Fruit fly (Drosophila melanogaster) whole organism, embryonic: ENCODE measurements around the gene CG3342.

Experiments used
- Awh ChIP-seq: fragments of 200-800 bp; sonication (Bioruptor generic); IDR thresholded peaks from 2 replicates; pipeline ENCODE4, ENCODE4 v1.3.6; 2022; ENCODE audit warnings: missing biosample characterization, missing genetic modification characterization
- CG11398 ChIP-seq: fragments of 200-800 bp; sonication (Bioruptor generic); optimal IDR thresholded peaks from 2 replicates; lab custom pipeline; 2016; ENCODE audit warnings: missing biosample characterization, missing genetic modification characterization
- CG11456 ChIP-seq: fragments of 200-800 bp; sonication (Bioruptor generic); IDR thresholded peaks from 3 replicates; pipeline ENCODE4 v1.3.6; 2022; ENCODE audit warnings: missing biosample characterization, missing genetic modification characterization
- CG11560 ChIP-seq: fragments of 200-800 bp; sonication (Bioruptor generic); IDR thresholded peaks from 3 replicates; pipeline ENCODE4 v1.3.6; 2022; ENCODE audit warnings: missing biosample characterization, missing genetic modification characterization
- CG12071 ChIP-seq: fragments of 200-800 bp; sonication (Bioruptor generic); optimal IDR thresholded peaks from 3 replicates; lab custom pipeline; 2018; ENCODE audit warnings: missing biosample characterization, mild to moderate bottlenecking, missing genetic modification characterization
- CG13624 ChIP-seq: fragments of 200-800 bp; sonication (Bioruptor generic); optimal IDR thresholded peaks from 2 replicates; lab custom pipeline; 2016; ENCODE audit warnings: missing biosample characterization, missing genetic modification characterization
- CG15479 ChIP-seq: fragments of 200-800 bp; sonication (Bioruptor generic); optimal IDR thresholded peaks from 3 replicates; lab custom pipeline; 2019; ENCODE audit warnings: missing biosample characterization, mild to moderate bottlenecking, missing genetic modification characterization, moderate library complexity
- CG17385 ChIP-seq: fragments of 200-800 bp; sonication (Bioruptor generic); optimal IDR thresholded peaks from 3 replicates; lab custom pipeline; 2018; ENCODE audit warnings: missing biosample characterization, mild to moderate bottlenecking, missing genetic modification characterization
- CG18476 ChIP-seq: fragments of 200-800 bp; sonication (Bioruptor generic); optimal IDR thresholded peaks from 2 replicates; lab custom pipeline; 2016; ENCODE audit warnings: missing biosample characterization, mild to moderate bottlenecking, missing genetic modification characterization
- CG18599 ChIP-seq: fragments of 200-800 bp; sonication (Bioruptor generic); optimal IDR thresholded peaks from 3 replicates; lab custom pipeline; 2017; ENCODE audit warnings: missing biosample characterization, missing genetic modification characterization, mild to moderate bottlenecking, moderate library complexity, missing genetic modification reagents
- CG2116 ChIP-seq: fragments of 200-800 bp; sonication (Bioruptor generic); optimal IDR thresholded peaks from 3 replicates; lab custom pipeline; 2018; ENCODE audit warnings: missing biosample characterization, mild to moderate bottlenecking, missing genetic modification characterization
- CG2712 ChIP-seq: fragments of 200-800 bp; optimal IDR thresholded peaks from 3 replicates; lab custom pipeline; 2019; ENCODE audit warnings: missing biosample characterization, mild to moderate bottlenecking, missing genetic modification characterization, moderate library complexity
- CG31365 ChIP-seq: fragments of 200-800 bp; sonication (Bioruptor generic); optimal IDR thresholded peaks from 2 replicates; lab custom pipeline; 2018; ENCODE audit warnings: missing biosample characterization, mild to moderate bottlenecking, missing genetic modification characterization
- CG32767 ChIP-seq: fragments of 200-800 bp; sonication (Bioruptor generic); IDR thresholded peaks from 2 replicates; pipeline ENCODE4 v1.3.6; 2022; ENCODE audit warnings: missing biosample characterization, missing genetic modification characterization
- CG6175 ChIP-seq: fragments of 200-800 bp; sonication (Bioruptor generic); IDR thresholded peaks from 3 replicates; pipeline ENCODE4 v1.3.6; 2022; ENCODE audit warnings: missing biosample characterization, missing genetic modification characterization
- CG6683 ChIP-seq: fragments of 200-800 bp; sonication (Bioruptor generic); optimal IDR thresholded peaks from 2 replicates; lab custom pipeline; 2017; ENCODE audit warnings: missing biosample characterization, mild to moderate bottlenecking, missing genetic modification characterization, missing genetic modification reagents
- CG6813 ChIP-seq: fragments of 200-800 bp; sonication (Bioruptor generic); optimal IDR thresholded peaks from 2 replicates; lab custom pipeline; 2017; ENCODE audit warnings: missing biosample characterization, missing genetic modification characterization, mild to moderate bottlenecking, moderate library complexity, missing genetic modification reagents
- CG7839 ChIP-seq: fragments of 200-800 bp; sonication (Bioruptor generic); optimal IDR thresholded peaks from 3 replicates; lab custom pipeline; 2018; ENCODE audit warnings: missing biosample characterization, mild to moderate bottlenecking, missing genetic modification characterization, moderate library complexity
- CG8290 ChIP-seq, 3 experiments: fragments of 200-800 bp; sonication (Bioruptor generic); optimal IDR thresholded peaks; 2 replicates each; lab custom pipeline; 2016 to 2019; ENCODE audit warnings: missing biosample characterization in 3 of 3, missing genetic modification characterization in 3 of 3, mild to moderate bottlenecking in 2 of 3, moderate library complexity in 1 of 3
- CG9797 ChIP-seq: fragments of 200-800 bp; sonication (Bioruptor generic); optimal IDR thresholded peaks from 3 replicates; lab custom pipeline; 2018; ENCODE audit warnings: missing biosample characterization, mild to moderate bottlenecking, missing genetic modification characterization
- CG9876 ChIP-seq: fragments of 200-800 bp; sonication (Bioruptor generic); optimal IDR thresholded peaks from 2 replicates; lab custom pipeline; 2016; ENCODE audit warnings: missing biosample characterization, missing genetic modification characterization
- CrebB ChIP-seq: fragments of 200-800 bp; sonication (Bioruptor generic); optimal IDR thresholded peaks from 3 replicates; lab custom pipeline; 2018; ENCODE audit warnings: missing biosample characterization, mild to moderate bottlenecking, missing genetic modification characterization
- HLH3B ChIP-seq: fragments of 200-800 bp; sonication (Bioruptor generic); IDR thresholded peaks from 2 replicates; pipeline ENCODE4 v1.3.6; 2022; ENCODE audit warnings: missing biosample characterization, missing genetic modification characterization
- Hr78 ChIP-seq, 2 experiments: fragments of 200-800 bp in 1 of 2; fragments of >200 bp in 1 of 2; sonication (Bioruptor generic) in 1 of 2; optimal IDR thresholded peaks; 2 replicates each; lab custom pipeline; 2017 to 2019; ENCODE audit warnings: missing biosample characterization in 2 of 2, missing genetic modification characterization in 2 of 2, mild to moderate bottlenecking in 1 of 2, moderate library complexity in 1 of 2
- MESR4 ChIP-seq: fragments of 200-800 bp; sonication (Bioruptor generic); optimal IDR thresholded peaks from 2 replicates; lab custom pipeline; 2018; ENCODE audit warnings: missing biosample characterization, mild to moderate bottlenecking, missing genetic modification characterization, moderate library complexity
- Mad ChIP-seq: fragments of 200-800 bp; sonication (Bioruptor generic); optimal IDR thresholded peaks from 2 replicates; lab custom pipeline; 2016; ENCODE audit warnings: missing biosample characterization, missing genetic modification characterization
- NC2α ChIP-seq: fragments of 200-800 bp; sonication (Bioruptor generic); optimal IDR thresholded peaks from 2 replicates; lab custom pipeline; 2016; ENCODE audit warnings: missing biosample characterization, missing genetic modification characterization
- Ravus ChIP-seq: fragments of 200-800 bp; sonication (Bioruptor generic); IDR thresholded peaks from 2 replicates; pipeline ENCODE4 v1.3.6; 2022; ENCODE audit warnings: missing biosample characterization, missing genetic modification characterization
- Rfx ChIP-seq: fragments of 200-800 bp; sonication (Bioruptor generic); IDR thresholded peaks from 2 replicates; pipeline ENCODE4 v1.3.6; 2022; ENCODE audit warnings: missing biosample characterization, missing genetic modification characterization
- Stat92E ChIP-seq, 3 experiments: fragments of >200 bp in 2 of 3; fragments of 200-800 bp in 1 of 3; sonication (Bioruptor generic) in 1 of 3; optimal IDR thresholded peaks; 2 replicates each; lab custom pipeline; 2017 to 2019; ENCODE audit warnings: missing biosample characterization in 3 of 3, missing genetic modification characterization in 3 of 3, mild to moderate bottlenecking in 1 of 3, moderate library complexity in 1 of 3
- TFAM ChIP-seq: fragments of 200-800 bp; sonication (Bioruptor generic); optimal IDR thresholded peaks from 2 replicates; lab custom pipeline; 2017; ENCODE audit warnings: missing biosample characterization, missing genetic modification characterization, inconsistent platforms
- Vsx1 ChIP-seq: fragments of 200-800 bp; sonication (Bioruptor generic); optimal IDR thresholded peaks from 2 replicates; lab custom pipeline; 2017; ENCODE audit warnings: missing biosample characterization, mild to moderate bottlenecking, missing genetic modification characterization, missing genetic modification reagents
- amos ChIP-seq: fragments of 200-800 bp; sonication (Bioruptor generic); IDR thresholded peaks from 2 replicates; pipeline ENCODE4 v1.3.6; 2022; ENCODE audit warnings: missing biosample characterization, missing genetic modification characterization; ENCODE audit not compliant: partially characterized antibody
- bowl ChIP-seq: fragments of 200-800 bp; sonication (Bioruptor generic); IDR thresholded peaks from 2 replicates; pipeline ENCODE4 v1.3.6; 2022; ENCODE audit warnings: missing biosample characterization, missing genetic modification characterization
- btn ChIP-seq: fragments of 200-800 bp; sonication (Bioruptor generic); optimal IDR thresholded peaks from 2 replicates; lab custom pipeline; 2016; ENCODE audit warnings: missing biosample characterization, missing genetic modification characterization
- caup ChIP-seq: fragments of 200-800 bp; sonication (Bioruptor generic); optimal IDR thresholded peaks from 3 replicates; lab custom pipeline; 2017; ENCODE audit warnings: missing biosample characterization, mild to moderate bottlenecking, missing genetic modification characterization, moderate library complexity; ENCODE audit not compliant: severe bottlenecking
- chn ChIP-seq: fragments of 200-800 bp; sonication (Bioruptor generic); optimal IDR thresholded peaks from 2 replicates; lab custom pipeline; 2016; ENCODE audit warnings: missing biosample characterization, missing genetic modification characterization
- crc ChIP-seq: fragments of 200-800 bp; sonication (Bioruptor generic); optimal IDR thresholded peaks from 2 replicates; lab custom pipeline; 2016; ENCODE audit warnings: missing biosample characterization, missing genetic modification characterization
- danr ChIP-seq: fragments of 200-800 bp; sonication (Bioruptor generic); IDR thresholded peaks from 2 replicates; pipeline ENCODE4 v1.3.6; 2022; ENCODE audit warnings: missing biosample characterization, missing genetic modification characterization
- dpn ChIP-seq, 2 experiments: fragments of 200-800 bp; sonication (Bioruptor generic); optimal IDR thresholded peaks; 3 replicates each; lab custom pipeline; 2016; ENCODE audit warnings: missing biosample characterization in 2 of 2, missing genetic modification characterization in 2 of 2
- dysf ChIP-seq: fragments of 200-800 bp; sonication (Bioruptor generic); IDR thresholded peaks from 3 replicates; pipeline ENCODE4 v1.3.6; 2022; ENCODE audit warnings: missing biosample characterization, missing genetic modification characterization
- esg ChIP-seq: fragments of 200-800 bp; sonication (Bioruptor generic); conservative IDR thresholded peaks from 2 replicates; pipeline ENCODE4 v1.3.6; 2022; ENCODE audit warnings: missing biosample characterization, missing genetic modification characterization
- gfzf ChIP-seq: fragments of 200-800 bp; sonication (Bioruptor generic); optimal IDR thresholded peaks from 2 replicates; lab custom pipeline; 2016; ENCODE audit warnings: missing biosample characterization, mild to moderate bottlenecking, missing genetic modification characterization, moderate library complexity
- grn ChIP-seq: fragments of 200-800 bp; sonication (Bioruptor generic); optimal IDR thresholded peaks from 3 replicates; lab custom pipeline; 2017; ENCODE audit warnings: missing biosample characterization, missing genetic modification characterization
- h ChIP-seq: fragments of >200 bp; optimal IDR thresholded peaks from 2 replicates; lab custom pipeline; 2017
- hth ChIP-seq: fragments of >200 bp; optimal IDR thresholded peaks from 2 replicates; lab custom pipeline; 2017; ENCODE audit warnings: inconsistent platforms
- p53 ChIP-seq: fragments of 200-800 bp; sonication (Bioruptor generic); optimal IDR thresholded peaks from 2 replicates; lab custom pipeline; 2016; ENCODE audit warnings: missing biosample characterization, missing genetic modification characterization
- peb ChIP-seq: fragments of 200-800 bp; sonication (Bioruptor generic); IDR thresholded peaks from 2 replicates; pipeline ENCODE4 v1.3.6; 2022; ENCODE audit warnings: missing biosample characterization, missing genetic modification characterization
- repo ChIP-seq: fragments of 200-800 bp; sonication (Bioruptor generic); optimal IDR thresholded peaks from 2 replicates; lab custom pipeline; 2016; ENCODE audit warnings: missing biosample characterization, missing genetic modification characterization
- rib ChIP-seq: fragments of 200-800 bp; sonication (Bioruptor generic); IDR thresholded peaks from 2 replicates; pipeline ENCODE4 v1.3.6; 2022; ENCODE audit warnings: missing biosample characterization, missing genetic modification characterization
- vnd ChIP-seq: fragments of 200-800 bp; sonication (Bioruptor generic); IDR thresholded peaks from 3 replicates; pipeline ENCODE4 v1.3.6; 2022; ENCODE audit warnings: missing biosample characterization, missing genetic modification characterization; ENCODE audit not compliant: partially characterized antibody

Gene CG3342

dm6 chrX:6574488-6574887 is 46.8 kb upstream of the CG3342 start (continued):
- TF ChIP-seq CG32767 (no peak), CG11398 (GFP tag; lab: Kevin White, UChicago) (no peak), Hr78 (GFP tag; optimal IDR thresholded peaks at IDR 0.05; lab: Kevin White, UChicago) (no peak), CG12071 (GFP tag; lab: Kevin White, UChicago) (no peak), btn (no peak), rib (GFP tag; lab: Robert Waterston, UW) (no peak), CrebB (no peak), Ravus (GFP tag; lab: Robert Waterston, UW) (no peak), CG8290 (GFP tag; optimal IDR thresholded peaks at IDR 0.05; lab: Kevin White, UChicago) (no peak), CG8290 (tag; optimal IDR thresholded peaks at IDR 0.05; lab: Kevin White, UChicago) (no peak), esg (GFP tag; lab: Robert Waterston, UW) (peak; percentile 36; the same call in 1 of the 2 replicates), grn (GFP tag; lab: Kevin White, UChicago) (no peak), hth (no peak), danr (GFP tag; lab: Robert Waterston, UW) (no peak), CG9876 (no peak), CG11456 (GFP tag; lab: Robert Waterston, UW) (peak; percentile 54; the same call in 1 of the 3 replicates), chn (no peak), MESR4 (GFP tag; lab: Kevin White, UChicago) (no peak), Stat92E (GFP tag; optimal IDR thresholded peaks at IDR 0.05; lab: Kevin White, UChicago) (no peak), dpn (GFP tag; optimal IDR thresholded peaks at IDR 0.05; lab: Kevin White, UChicago) (no peak), CG7839 (peak; percentile 28), h (lab: Kevin White, UChicago) (no peak), amos (GFP tag; lab: Robert Waterston, UW) (no peak), CG18476 (GFP tag; lab: Kevin White, UChicago) (no peak), p53 (GFP tag; lab: Kevin White, UChicago) (no peak), Awh (GFP tag; lab: Robert Waterston, UW) (no peak), CG6813 (no peak), CG13624 (GFP tag; lab: Kevin White, UChicago) (no peak), peb (no peak), Rfx (GFP tag; lab: Robert Waterston, UW) (peak; percentile 74), vnd (no peak), CG2712 (tag; lab: Kevin White, UChicago) (peak; percentile 28), CG9797 (no peak), dysf (GFP tag; lab: Robert Waterston, UW) (peak; percentile 56; the same call in 2 of the 3 replicates), HLH3B (peak; percentile 37; the same call in 1 of the 2 replicates), CG6175 (GFP tag; lab: Robert Waterston, UW) (no peak), gfzf (GFP tag; lab: Kevin White, UChicago) (no peak), TFAM (GFP tag; lab: Kevin White, UChicago) (no peak), NC2α (no peak), caup (GFP tag; lab: Kevin White, UChicago) (peak; percentile 3), Vsx1 (GFP tag; lab: Kevin White, UChicago) (no peak), CG31365 (tag; lab: Kevin White, UChicago) (no peak), CG11560 (tag; lab: Robert Waterston, UW) (no peak), Mad (GFP tag; lab: Kevin White, UChicago) (no peak), CG18599 (GFP tag; lab: Kevin White, UChicago) (peak; percentile 34), CG6683 (GFP tag; lab: Kevin White, UChicago) (no peak), bowl (GFP tag; lab: Robert Waterston, UW) (no peak), CG15479 (GFP tag; lab: Kevin White, UChicago) (no peak), repo (GFP tag; lab: Kevin White, UChicago) (no peak), CG2116 (no peak), crc (GFP tag; lab: Kevin White, UChicago) (no peak), CG17385 (GFP tag; lab: Kevin White, UChicago) (no peak)
